Worm (Caenorhabditis elegans) whole organism, L3 larva: Measurements from ENCODE around the gene gcy-7.

ENCODE experiments used
- ama-1 ChIP-seq: fragments of 150-350 bp; optimal IDR thresholded peaks from 2 replicates; lab custom pipeline; 2018
- elt-3 ChIP-seq, 3 experiments: fragments of 150-350 bp in 1 of 3; sonication (generic microtip) in 2 of 3; optimal IDR thresholded peaks; 2 replicates in 2 of 3; 4 replicates in 1 of 3; lab custom pipeline; 2014 to 2017; ENCODE audit warnings: missing biosample characterization in 3 of 3, missing genetic modification characterization in 3 of 3
- nhr-237 ChIP-seq: fragments of 150-350 bp; optimal IDR thresholded peaks from 2 replicates; lab custom pipeline; 2014; ENCODE audit warnings: missing biosample characterization, missing genetic modification characterization

DNA sequence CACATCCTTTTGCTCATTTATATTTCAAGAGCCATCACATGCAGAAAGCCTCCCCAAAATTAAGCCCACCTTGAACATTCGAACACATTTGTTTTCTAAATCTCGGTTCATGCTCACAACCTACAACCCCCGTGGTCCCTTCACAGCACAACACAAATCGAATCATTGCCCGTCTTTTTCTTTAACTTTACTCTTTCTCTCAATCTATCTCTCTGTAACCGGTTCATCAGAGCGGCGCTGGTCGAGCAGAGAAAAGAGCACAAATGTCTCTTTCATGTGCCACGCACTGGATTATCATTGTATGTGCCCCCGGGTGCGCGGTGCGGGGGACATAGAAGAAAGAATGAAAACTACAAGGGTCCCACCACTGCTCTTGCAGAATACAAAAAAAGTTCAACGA, 48.1 kb downstream of the gcy-7 start:
- TF ChIP-seq ama-1 (no peak), elt-3 (tag; optimal IDR thresholded peaks at IDR 0.05; lab: Kevin White, UChicago) (no peak), nhr-237 (tag; lab: Kevin White, UChicago) (no peak)
